Worm (Caenorhabditis elegans): ENCODE data around the gene marc-5.

- TF ChIP-seq nhr-25 (tag; optimal IDR thresholded peaks at IDR 0.05), result no peak
- TF ChIP-seq nhr-21 (tag; optimal IDR thresholded peaks at IDR 0.05), result no peak
- TF ChIP-seq lsy-2 (tag; optimal IDR thresholded peaks at IDR 0.05), result no peak
- no peak for TF ChIP-seq ZK546.5 (tag; optimal IDR thresholded peaks at IDR 0.05)
- TF ChIP-seq nhr-12 (tag; optimal IDR thresholded peaks at IDR 0.05), result no peak
- no peak for TF ChIP-seq elt-3 (tag; optimal IDR thresholded peaks at IDR 0.05)
- no peak for TF ChIP-seq snpc-4 (tag; optimal IDR thresholded peaks at IDR 0.05)
- TF ChIP-seq unc-55 (GFP tag; optimal IDR thresholded peaks at IDR 0.05), result no peak
- TF ChIP-seq nhr-77 (tag; optimal IDR thresholded peaks at IDR 0.05), result no peak
Measured at ce11 chrII:12389783-12390182, 10.5 kb upstream of the marc-5 start, which contains the start of gene Y57A10B.6.
